Worm (Caenorhabditis elegans): Measurements from ENCODE around the gene trap-2.

DNA sequence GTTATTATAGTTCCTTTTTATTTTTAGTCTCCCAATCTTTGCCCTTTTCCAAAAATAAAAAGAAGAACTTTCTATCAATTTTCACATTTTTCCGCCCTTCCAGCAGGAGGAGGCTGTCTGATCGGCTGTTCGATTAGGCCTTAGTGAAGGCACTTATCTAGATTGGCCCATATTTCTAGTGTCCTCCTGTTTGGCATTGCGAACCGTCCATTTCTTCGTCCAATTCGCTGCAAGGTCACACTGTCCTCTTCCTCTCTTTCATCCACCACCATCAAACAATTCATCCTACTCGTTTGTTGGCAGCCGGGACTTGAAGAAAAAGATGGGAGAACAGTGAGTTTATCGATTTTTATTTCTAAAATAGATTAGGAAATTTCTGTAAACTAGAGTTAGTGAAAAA lies 4.3 kb upstream of the trap-2 start, which contains the start of gene T04G9.4:
- TF ChIP-seq elt-1 (tag; optimal IDR thresholded peaks at IDR 0.05; ENCODE audit: borderline replicate concordance, insufficient read depth): peak; percentile 63
- no peak for TF ChIP-seq mep-1 (tag; optimal IDR thresholded peaks at IDR 0.05)
- TF ChIP-seq lsy-2 (tag; optimal IDR thresholded peaks at IDR 0.05): no peak
- TF ChIP-seq mab-5 (tag; optimal IDR thresholded peaks at IDR 0.05): no peak
- TF ChIP-seq elt-3 (tag; optimal IDR thresholded peaks at IDR 0.05): no peak
- TF ChIP-seq ztf-11 (tag; optimal IDR thresholded peaks at IDR 0.05): no peak
- TF ChIP-seq ces-1 (GFP tag; optimal IDR thresholded peaks at IDR 0.05): no peak
- TF ChIP-seq snpc-4 (tag; optimal IDR thresholded peaks at IDR 0.05): no peak
